Fruit fly (Drosophila melanogaster) whole organism, embryonic: ENCODE results near the gene CG46441.

Experiments used
- B-H2 ChIP-seq: fragments of 200-800 bp; sonication (Bioruptor generic); optimal IDR thresholded peaks from 2 replicates; lab custom pipeline; 2018; ENCODE audit warnings: missing biosample characterization, mild to moderate bottlenecking, missing genetic modification characterization
- BEAF-32 ChIP-seq: fragments of 200-800 bp; sonication (Bioruptor generic); optimal IDR thresholded peaks from 3 replicates; lab custom pipeline; 2017; ENCODE audit warnings: missing biosample characterization, missing genetic modification characterization, mild to moderate bottlenecking, moderate library complexity, missing genetic modification reagents
- Bteb2 ChIP-seq: fragments of 200-800 bp; sonication (Bioruptor generic); optimal IDR thresholded peaks from 2 replicates; lab custom pipeline; 2016; ENCODE audit warnings: missing biosample characterization, missing genetic modification characterization
- CG10431 ChIP-seq: fragments of 200-800 bp; sonication (Bioruptor generic); optimal IDR thresholded peaks from 3 replicates; lab custom pipeline; 2018; ENCODE audit warnings: missing biosample characterization, mild to moderate bottlenecking, missing genetic modification characterization
- CG11695 ChIP-seq: fragments of 200-800 bp; sonication (Bioruptor generic); IDR thresholded peaks from 3 replicates; pipeline ENCODE4 v1.3.6; 2022; ENCODE audit warnings: missing biosample characterization, missing genetic modification characterization
- CG11723 ChIP-seq: fragments of 200-800 bp; sonication (Bioruptor generic); optimal IDR thresholded peaks from 2 replicates; lab custom pipeline; 2017; ENCODE audit warnings: missing biosample characterization, mild to moderate bottlenecking, missing genetic modification characterization
- CG12071 ChIP-seq: fragments of 200-800 bp; sonication (Bioruptor generic); optimal IDR thresholded peaks from 3 replicates; lab custom pipeline; 2018; ENCODE audit warnings: missing biosample characterization, mild to moderate bottlenecking, missing genetic modification characterization
- CG13287 ChIP-seq: fragments of 200-800 bp; sonication (Bioruptor generic); IDR thresholded peaks from 2 replicates; pipeline ENCODE4 v1.3.6; 2022; ENCODE audit warnings: missing biosample characterization, missing genetic modification characterization; ENCODE audit not compliant: partially characterized antibody
- CG13424 ChIP-seq: fragments of 200-800 bp; sonication (Bioruptor generic); optimal IDR thresholded peaks from 2 replicates; lab custom pipeline; 2019; ENCODE audit warnings: missing biosample characterization, mild to moderate bottlenecking, missing genetic modification characterization, moderate library complexity
- CG14014 ChIP-seq: fragments of 200-800 bp; sonication (Bioruptor generic); IDR thresholded peaks from 2 replicates; pipeline ENCODE4 v1.3.6; 2022; ENCODE audit warnings: missing biosample characterization, missing genetic modification characterization
- CG15696 ChIP-seq: fragments of 200-800 bp; sonication (Bioruptor generic); optimal IDR thresholded peaks from 2 replicates; lab custom pipeline; 2019; ENCODE audit warnings: missing biosample characterization, mild to moderate bottlenecking, missing genetic modification characterization, moderate library complexity
- CG17568 ChIP-seq: fragments of 200-800 bp; sonication (Bioruptor generic); optimal IDR thresholded peaks from 2 replicates; lab custom pipeline; 2018; ENCODE audit warnings: missing biosample characterization, mild to moderate bottlenecking, missing genetic modification characterization, moderate library complexity
- CG2116 ChIP-seq: fragments of 200-800 bp; sonication (Bioruptor generic); optimal IDR thresholded peaks from 3 replicates; lab custom pipeline; 2018; ENCODE audit warnings: missing biosample characterization, mild to moderate bottlenecking, missing genetic modification characterization
- CG2712 ChIP-seq: fragments of 200-800 bp; optimal IDR thresholded peaks from 3 replicates; lab custom pipeline; 2019; ENCODE audit warnings: missing biosample characterization, mild to moderate bottlenecking, missing genetic modification characterization, moderate library complexity
- CG2889 ChIP-seq: fragments of 200-800 bp; sonication (Bioruptor generic); IDR thresholded peaks from 3 replicates; pipeline ENCODE4 v1.3.6; 2022; ENCODE audit warnings: missing biosample characterization, missing genetic modification characterization
- CG31365 ChIP-seq: fragments of 200-800 bp; sonication (Bioruptor generic); optimal IDR thresholded peaks from 2 replicates; lab custom pipeline; 2018; ENCODE audit warnings: missing biosample characterization, mild to moderate bottlenecking, missing genetic modification characterization
- CG33557 ChIP-seq: fragments of 200-800 bp; sonication (Bioruptor generic); optimal IDR thresholded peaks from 2 replicates; lab custom pipeline; 2019; ENCODE audit warnings: missing biosample characterization, mild to moderate bottlenecking, missing genetic modification characterization, moderate library complexity
- CG6272 ChIP-seq: fragments of 200-800 bp; sonication (Bioruptor generic); IDR thresholded peaks from 2 replicates; pipeline ENCODE4 v1.3.6; 2022; ENCODE audit warnings: missing biosample characterization, missing genetic modification characterization
- CG6654 ChIP-seq: fragments of 200-800 bp; sonication (Bioruptor generic); optimal IDR thresholded peaks from 2 replicates; lab custom pipeline; 2017; ENCODE audit warnings: missing biosample characterization, mild to moderate bottlenecking, missing genetic modification characterization
- CG7745 ChIP-seq: fragments of 200-800 bp; sonication (Bioruptor generic); optimal IDR thresholded peaks from 2 replicates; lab custom pipeline; 2018; ENCODE audit warnings: missing biosample characterization, mild to moderate bottlenecking, missing genetic modification characterization, moderate library complexity
- CG8478 ChIP-seq: fragments of >200 bp; optimal IDR thresholded peaks from 2 replicates; lab custom pipeline; 2018
- CG9437 ChIP-seq: fragments of 200-800 bp; sonication (Bioruptor generic); optimal IDR thresholded peaks from 2 replicates; lab custom pipeline; 2018; ENCODE audit warnings: missing biosample characterization, mild to moderate bottlenecking, missing genetic modification characterization
- CTCF ChIP-seq: fragments of 200-800 bp; sonication (Bioruptor generic); optimal IDR thresholded peaks from 2 replicates; lab custom pipeline; 2017; ENCODE audit warnings: missing biosample characterization, mild to moderate bottlenecking, missing genetic modification characterization, moderate library complexity
- Dref ChIP-seq: fragments of 200-800 bp; sonication (Bioruptor generic); IDR thresholded peaks from 2 replicates; pipeline ENCODE4 v1.3.6; 2022; ENCODE audit warnings: missing biosample characterization, missing genetic modification characterization
- E2f2 ChIP-seq: fragments of 200-800 bp; sonication (Bioruptor generic); IDR thresholded peaks from 2 replicates; pipeline ENCODE4 v1.3.6; 2022; ENCODE audit warnings: missing biosample characterization, missing genetic modification characterization
- ERR ChIP-seq: fragments of 200-800 bp; sonication (Bioruptor generic); optimal IDR thresholded peaks from 2 replicates; lab custom pipeline; 2016; ENCODE audit warnings: missing biosample characterization, missing genetic modification characterization
- Ets65A ChIP-seq: fragments of 200-800 bp; sonication (Bioruptor generic); peaks from one replicate; lab custom pipeline; 2016; ENCODE audit warnings: missing biosample characterization, missing genetic modification characterization
- H2.0 ChIP-seq: fragments of 200-800 bp; sonication (Bioruptor generic); IDR thresholded peaks from 2 replicates; pipeline ENCODE4 v1.3.6; 2022; ENCODE audit warnings: missing biosample characterization, missing genetic modification characterization
- Hmr ChIP-seq: fragments of 200-800 bp; sonication (Bioruptor generic); optimal IDR thresholded peaks from 3 replicates; lab custom pipeline; 2017; ENCODE audit warnings: mild to moderate bottlenecking, missing biosample characterization, missing genetic modification reagents, missing genetic modification characterization
- Hmx ChIP-seq: fragments of 200-800 bp; sonication (Bioruptor generic); optimal IDR thresholded peaks from 2 replicates; lab custom pipeline; 2016; ENCODE audit warnings: missing biosample characterization, missing genetic modification characterization
- NK7.1 ChIP-seq: fragments of 200-800 bp; sonication (Bioruptor generic); optimal IDR thresholded peaks from 3 replicates; lab custom pipeline; 2016; ENCODE audit warnings: missing biosample characterization, missing genetic modification characterization
- Optix ChIP-seq: fragments of 200-800 bp; sonication (Bioruptor generic); IDR thresholded peaks from 3 replicates; pipeline ENCODE4 v1.3.6; 2022; ENCODE audit warnings: missing biosample characterization, missing genetic modification characterization
- PHDP ChIP-seq: fragments of 200-800 bp; sonication (Bioruptor generic); optimal IDR thresholded peaks from 3 replicates; lab custom pipeline; 2018; ENCODE audit warnings: missing biosample characterization, mild to moderate bottlenecking, missing genetic modification characterization, moderate library complexity
- Rfx ChIP-seq: fragments of 200-800 bp; sonication (Bioruptor generic); IDR thresholded peaks from 2 replicates; pipeline ENCODE4 v1.3.6; 2022; ENCODE audit warnings: missing biosample characterization, missing genetic modification characterization
- Side ChIP-seq: fragments of 200-800 bp; sonication (Bioruptor generic); optimal IDR thresholded peaks from 2 replicates; lab custom pipeline; 2016; ENCODE audit warnings: missing biosample characterization, missing genetic modification characterization
- ac ChIP-seq: fragments of 200-800 bp; sonication (Bioruptor generic); optimal IDR thresholded peaks from 3 replicates; lab custom pipeline; 2017; ENCODE audit warnings: missing biosample characterization, mild to moderate bottlenecking, missing genetic modification characterization
- amos ChIP-seq: fragments of 200-800 bp; sonication (Bioruptor generic); IDR thresholded peaks from 2 replicates; pipeline ENCODE4 v1.3.6; 2022; ENCODE audit warnings: missing biosample characterization, missing genetic modification characterization; ENCODE audit not compliant: partially characterized antibody
- bab2 ChIP-seq: fragments of 200-800 bp; sonication (Bioruptor generic); optimal IDR thresholded peaks from 2 replicates; lab custom pipeline; 2016; ENCODE audit warnings: missing biosample characterization, missing genetic modification characterization
- bsh ChIP-seq, 2 experiments: fragments of 200-800 bp; sonication (Bioruptor generic); optimal IDR thresholded peaks; 2 replicates each; lab custom pipeline; 2017 to 2018; ENCODE audit warnings: mild to moderate bottlenecking in 2 of 2, missing biosample characterization in 2 of 2, missing genetic modification characterization in 2 of 2, moderate library complexity in 1 of 2
- caup ChIP-seq: fragments of 200-800 bp; sonication (Bioruptor generic); optimal IDR thresholded peaks from 3 replicates; lab custom pipeline; 2017; ENCODE audit warnings: missing biosample characterization, mild to moderate bottlenecking, missing genetic modification characterization, moderate library complexity; ENCODE audit not compliant: severe bottlenecking
- da ChIP-seq: fragments of 200-800 bp; sonication (Bioruptor generic); optimal IDR thresholded peaks from 2 replicates; lab custom pipeline; 2016; ENCODE audit warnings: missing biosample characterization, missing genetic modification characterization
- eyg ChIP-seq: fragments of 200-800 bp; sonication (Bioruptor generic); optimal IDR thresholded peaks from 3 replicates; lab custom pipeline; 2016; ENCODE audit warnings: missing biosample characterization, missing genetic modification characterization
- grau ChIP-seq: fragments of 200-800 bp; optimal IDR thresholded peaks from 3 replicates; lab custom pipeline; 2019; ENCODE audit warnings: missing biosample characterization, mild to moderate bottlenecking, missing genetic modification characterization, moderate library complexity
- jing ChIP-seq: fragments of 200-800 bp; sonication (Bioruptor generic); optimal IDR thresholded peaks from 2 replicates; lab custom pipeline; 2018; ENCODE audit warnings: missing biosample characterization, mild to moderate bottlenecking, missing genetic modification characterization
- klu ChIP-seq: fragments of 200-800 bp; sonication (Bioruptor generic); IDR thresholded peaks from 2 replicates; pipeline ENCODE4 v1.3.6; 2022; ENCODE audit warnings: missing biosample characterization, missing genetic modification characterization
- luna ChIP-seq: fragments of 200-800 bp; sonication (Bioruptor generic); optimal IDR thresholded peaks from 2 replicates; lab custom pipeline; 2016; ENCODE audit warnings: missing biosample characterization, missing genetic modification characterization
- nau ChIP-seq: fragments of 200-800 bp; sonication (Bioruptor generic); optimal IDR thresholded peaks from 3 replicates; lab custom pipeline; 2017; ENCODE audit warnings: missing biosample characterization, mild to moderate bottlenecking, missing genetic modification characterization, missing genetic modification reagents
- pfk ChIP-seq: fragments of 200-800 bp; sonication (Bioruptor generic); optimal IDR thresholded peaks from 2 replicates; lab custom pipeline; 2018; ENCODE audit warnings: missing biosample characterization, mild to moderate bottlenecking, missing genetic modification characterization, moderate library complexity
- sd ChIP-seq: fragments of 200-800 bp; sonication (Bioruptor generic); optimal IDR thresholded peaks from 3 replicates; lab custom pipeline; 2018; ENCODE audit warnings: missing biosample characterization, mild to moderate bottlenecking, missing genetic modification characterization, moderate library complexity
- shn ChIP-seq: fragments of 200-800 bp; sonication (Bioruptor generic); optimal IDR thresholded peaks from 3 replicates; lab custom pipeline; 2016; ENCODE audit warnings: missing biosample characterization, missing genetic modification characterization
- sug ChIP-seq: fragments of 200-800 bp; optimal IDR thresholded peaks from 2 replicates; lab custom pipeline; 2019; ENCODE audit warnings: missing biosample characterization, mild to moderate bottlenecking, missing genetic modification characterization, moderate library complexity
- zfh1 ChIP-seq: fragments of 200-800 bp; sonication (Bioruptor generic); IDR thresholded peaks from 3 replicates; pipeline ENCODE4 v1.3.6; 2022; ENCODE audit warnings: missing biosample characterization, missing genetic modification characterization

Gene CG46441

DNA sequence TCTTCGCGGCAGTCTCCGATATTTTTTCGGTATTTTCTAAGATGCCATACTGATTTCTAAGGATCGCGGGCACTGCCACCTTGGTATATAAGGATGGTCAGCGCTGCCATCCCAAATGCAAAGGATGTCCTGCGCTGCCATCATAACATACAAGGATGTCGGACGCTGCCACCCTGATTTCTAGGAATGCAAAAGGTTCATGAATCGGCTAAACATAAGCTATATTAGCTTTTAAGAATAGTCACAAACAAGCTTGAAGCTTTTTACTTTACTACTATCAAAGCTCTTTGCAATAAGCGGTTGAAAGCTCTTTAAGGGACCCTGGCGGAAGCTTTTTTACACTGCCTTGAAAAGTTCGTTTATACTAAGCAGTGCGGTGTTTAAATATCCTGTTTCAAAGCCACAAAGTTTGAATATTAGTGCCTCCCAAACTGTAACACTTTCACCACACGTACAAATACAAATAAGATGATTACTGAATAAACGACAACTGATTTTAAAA is 37.5 kb downstream of the CG46441 start:
- TF ChIP-seq NK7.1, result no peak
- peak; percentile 72 for TF ChIP-seq CTCF (GFP tag; lab: Kevin White, UChicago)
- TF ChIP-seq CG13287 (GFP tag; lab: Robert Waterston, UW), result no peak
- TF ChIP-seq CG17568 (GFP tag; lab: Kevin White, UChicago), result no peak
- peak; percentile 22 for TF ChIP-seq Ets65A (GFP tag; lab: Kevin White, UChicago)
- no peak for TF ChIP-seq Optix (GFP tag; lab: Robert Waterston, UW)
- TF ChIP-seq CG6272 (GFP tag; lab: Robert Waterston, UW), result no peak
- TF ChIP-seq caup, result no peak
- no peak for TF ChIP-seq Side (GFP tag; lab: Kevin White, UChicago)
- TF ChIP-seq sd (tag; lab: Kevin White, UChicago), result no peak
- no peak for TF ChIP-seq CG33557 (GFP tag; lab: Kevin White, UChicago)
- TF ChIP-seq BEAF-32 (GFP tag; lab: Kevin White, UChicago), result no peak
- no peak for TF ChIP-seq CG2712 (tag; lab: Kevin White, UChicago)
- TF ChIP-seq CG11695 (GFP tag; lab: Robert Waterston, UW), result no peak
- no peak for TF ChIP-seq H2.0
- TF ChIP-seq grau (tag; lab: Kevin White, UChicago), result no peak
- TF ChIP-seq CG9437 (GFP tag; lab: Kevin White, UChicago), result no peak
- no peak for TF ChIP-seq CG8478 (lab: Kevin White, UChicago)
- TF ChIP-seq CG10431 (GFP tag; lab: Kevin White, UChicago), result no peak
- TF ChIP-seq Rfx, result no peak
- no peak for TF ChIP-seq zfh1 (GFP tag; lab: Robert Waterston, UW)
- TF ChIP-seq luna (GFP tag; lab: Kevin White, UChicago), result no peak
- TF ChIP-seq bsh (GFP tag; optimal IDR thresholded peaks at IDR 0.05; lab: Kevin White, UChicago), result no peak
- no peak for TF ChIP-seq shn (GFP tag; lab: Kevin White, UChicago)
- TF ChIP-seq amos, result peak; percentile 6; the same call in 1 of the 2 replicates
- peak; percentile 56 for TF ChIP-seq E2f2 (GFP tag; lab: Robert Waterston, UW)
- no peak for TF ChIP-seq Hmx (GFP tag; lab: Kevin White, UChicago)
- TF ChIP-seq da (GFP tag; lab: Kevin White, UChicago), result no peak
- no peak for TF ChIP-seq klu (GFP tag; lab: Robert Waterston, UW)
- no peak for TF ChIP-seq CG12071 (GFP tag; lab: Kevin White, UChicago)
- no peak for TF ChIP-seq ac
- no peak for TF ChIP-seq CG2116 (GFP tag; lab: Kevin White, UChicago)
- TF ChIP-seq CG2889 (GFP tag; lab: Robert Waterston, UW), result no peak
- no peak for TF ChIP-seq pfk (GFP tag; lab: Kevin White, UChicago)
- TF ChIP-seq sug (tag; lab: Kevin White, UChicago), result no peak
- no peak for TF ChIP-seq B-H2
- no peak for TF ChIP-seq Bteb2 (GFP tag; lab: Kevin White, UChicago)
- TF ChIP-seq eyg, result no peak
- no peak for TF ChIP-seq ERR
- TF ChIP-seq CG7745 (tag; lab: Kevin White, UChicago), result no peak
- no peak for TF ChIP-seq Hmr (GFP tag; lab: Kevin White, UChicago)
- no peak for TF ChIP-seq jing (GFP tag; lab: Kevin White, UChicago)
- TF ChIP-seq nau (GFP tag; lab: Kevin White, UChicago), result no peak
- no peak for TF ChIP-seq CG14014
- no peak for TF ChIP-seq bab2 (GFP tag; lab: Kevin White, UChicago)
- TF ChIP-seq CG6654, result peak; percentile 89
- TF ChIP-seq CG15696 (tag; lab: Kevin White, UChicago), result no peak
- TF ChIP-seq CG13424 (tag; lab: Kevin White, UChicago), result no peak
- peak; percentile 72 for TF ChIP-seq CG31365 (tag; lab: Kevin White, UChicago)
- TF ChIP-seq CG11723 (GFP tag; lab: Kevin White, UChicago), result no peak
- no peak for TF ChIP-seq PHDP (tag; lab: Kevin White, UChicago)
- 0 out of 2 replicates have a peak, but pooled peaks have one; percentile 23 for TF ChIP-seq Dref (GFP tag; lab: Robert Waterston, UW)
